Worm (Caenorhabditis elegans): ENCODE results near the gene nhr-93.

DNA sequence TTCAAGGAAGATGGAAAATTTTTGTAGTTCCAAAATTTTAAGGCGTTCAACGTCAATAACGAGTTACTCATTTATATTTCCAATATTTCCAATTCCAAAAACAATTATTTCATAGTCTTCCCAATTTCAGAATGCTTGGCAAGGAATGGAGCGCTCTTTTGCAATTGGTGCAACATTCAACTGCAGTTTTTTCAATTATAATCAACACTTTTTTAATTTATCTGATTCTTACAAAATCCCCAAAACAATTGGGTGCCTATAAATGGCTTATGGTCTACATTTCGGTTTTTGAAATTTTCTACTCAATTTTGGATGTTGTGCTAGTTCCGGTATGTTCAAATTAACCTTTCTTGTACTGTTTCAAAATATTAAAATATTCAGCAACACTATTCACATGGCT, 30.5 kb downstream of the nhr-93 start, which contains the start of gene str-225:
- TF ChIP-seq F33H1.4 (GFP tag; IDR thresholded peaks at IDR 0.05), result no peak
- no peak for TF ChIP-seq pha-4 (tag; optimal IDR thresholded peaks at IDR 0.05)
- TF ChIP-seq egrh-3 (GFP tag; IDR thresholded peaks at IDR 0.05), result no peak
- TF ChIP-seq nfya-2 (GFP tag; IDR thresholded peaks at IDR 0.05), result no peak
- no peak for TF ChIP-seq K12H6.12 (tag; optimal IDR thresholded peaks at IDR 0.05)
- TF ChIP-seq unc-62 (GFP tag; optimal IDR thresholded peaks at IDR 0.05), result no peak
- no peak for TF ChIP-seq rpc-1 (optimal IDR thresholded peaks at IDR 0.05)
- no peak for TF ChIP-seq rpc-1 (tag; optimal IDR thresholded peaks at IDR 0.05)
- TF ChIP-seq F55B11.4 (tag; optimal IDR thresholded peaks at IDR 0.05; ENCODE audit: borderline replicate concordance, insufficient read depth), result no peak
- no peak for TF ChIP-seq dpl-1 (GFP tag; optimal IDR thresholded peaks at IDR 0.05)
